Worm (Caenorhabditis elegans) whole organism, L3 larva: Measurements from ENCODE around the gene sel-10.

ENCODE experiments used
- ZK546.5 ChIP-seq: sonication (generic microtip); optimal IDR thresholded peaks from 2 replicates; lab custom pipeline; 2017; ENCODE audit warnings: missing biosample characterization, missing genetic modification characterization
- aly-2 ChIP-seq: fragments of 150-350 bp; optimal IDR thresholded peaks from 2 replicates; lab custom pipeline; 2014; ENCODE audit warnings: missing biosample characterization, missing genetic modification characterization
- ama-1 ChIP-seq: fragments of 150-350 bp; optimal IDR thresholded peaks from 2 replicates; lab custom pipeline; 2018
- ceh-16 ChIP-seq: sonication (generic microtip); optimal IDR thresholded peaks from 2 replicates; lab custom pipeline; 2017; ENCODE audit warnings: missing biosample characterization, missing genetic modification characterization
- ceh-28 ChIP-seq: fragments of 150-350 bp; optimal IDR thresholded peaks from 2 replicates; lab custom pipeline; 2014; ENCODE audit warnings: missing biosample characterization, missing genetic modification reagents, missing genetic modification characterization
- ceh-82 ChIP-seq: fragments of 150-350 bp; optimal IDR thresholded peaks from 2 replicates; lab custom pipeline; 2014; ENCODE audit warnings: missing biosample characterization, missing genetic modification characterization
- egl-27 ChIP-seq: sonication (generic microtip); optimal IDR thresholded peaks from 4 replicates; lab custom pipeline; 2017; ENCODE audit warnings: missing biosample characterization, missing genetic modification reagents, missing genetic modification characterization
- elt-1 ChIP-seq: fragments of 150-350 bp; optimal IDR thresholded peaks from 2 replicates; lab custom pipeline; 2014; ENCODE audit warnings: missing biosample characterization, missing genetic modification characterization
- eor-1 ChIP-seq, 2 experiments: fragments of 150-350 bp; optimal IDR thresholded peaks; 2 replicates each; lab custom pipeline; 2014 to 2018; ENCODE audit warnings: missing biosample characterization in 2 of 2, missing genetic modification characterization in 2 of 2
- fkh-10 ChIP-seq: sonication (generic microtip); optimal IDR thresholded peaks from 2 replicates; lab custom pipeline; 2017; ENCODE audit warnings: missing biosample characterization, missing genetic modification reagents, missing genetic modification characterization
- fos-1 ChIP-seq: fragments of 150-350 bp; optimal IDR thresholded peaks from 2 replicates; lab custom pipeline; 2014; ENCODE audit warnings: missing biosample characterization, missing genetic modification characterization
- hmg-11 ChIP-seq: sonication (generic microtip); optimal IDR thresholded peaks from 2 replicates; lab custom pipeline; 2016; ENCODE audit warnings: missing genetic modification characterization, missing compliant biosample characterization
- lin-15B ChIP-seq: fragments of 150-350 bp; optimal IDR thresholded peaks from 2 replicates; lab custom pipeline; 2014; ENCODE audit warnings: missing biosample characterization, missing genetic modification characterization
- lin-39 ChIP-seq: fragments of 150-350 bp; optimal IDR thresholded peaks from 2 replicates; lab custom pipeline; 2018; ENCODE audit warnings: missing biosample characterization, missing genetic modification reagents, missing genetic modification characterization
- mdl-1 ChIP-seq: fragments of 150-350 bp; optimal IDR thresholded peaks from 2 replicates; lab custom pipeline; 2014; ENCODE audit warnings: missing biosample characterization, missing genetic modification characterization
- mml-1 ChIP-seq: fragments of 150-350 bp; sonication (generic microtip); optimal IDR thresholded peaks from 3 replicates; lab custom pipeline; 2014; ENCODE audit warnings: missing biosample characterization, missing genetic modification characterization
- nhr-12 ChIP-seq: fragments of 150-350 bp; optimal IDR thresholded peaks from 2 replicates; lab custom pipeline; 2014; ENCODE audit warnings: missing biosample characterization, missing genetic modification characterization
- nhr-23 ChIP-seq: fragments of 150-350 bp; optimal IDR thresholded peaks from 2 replicates; lab custom pipeline; 2014; ENCODE audit warnings: missing biosample characterization, missing genetic modification reagents, missing genetic modification characterization
- nhr-237 ChIP-seq: fragments of 150-350 bp; optimal IDR thresholded peaks from 2 replicates; lab custom pipeline; 2014; ENCODE audit warnings: missing biosample characterization, missing genetic modification characterization
- nhr-28 ChIP-seq: fragments of 150-350 bp; optimal IDR thresholded peaks from 2 replicates; lab custom pipeline; 2014; ENCODE audit warnings: missing biosample characterization, missing genetic modification characterization
- nhr-43 ChIP-seq: sonication (generic microtip); optimal IDR thresholded peaks from 2 replicates; lab custom pipeline; 2016; ENCODE audit warnings: mild to moderate bottlenecking, missing genetic modification characterization, missing compliant biosample characterization; ENCODE audit not compliant: poor library complexity, severe bottlenecking
- nhr-67 ChIP-seq: fragments of 150-350 bp; optimal IDR thresholded peaks from 2 replicates; lab custom pipeline; 2014; ENCODE audit warnings: missing biosample characterization, missing genetic modification characterization
- nhr-76 ChIP-seq: fragments of 150-350 bp; sonication (generic microtip); optimal IDR thresholded peaks from 5 replicates; lab custom pipeline; 2014; ENCODE audit warnings: missing biosample characterization, missing genetic modification characterization
- nhr-77 ChIP-seq: fragments of 150-350 bp; optimal IDR thresholded peaks from 2 replicates; lab custom pipeline; 2014; ENCODE audit warnings: missing biosample characterization, missing genetic modification characterization
- pha-4 ChIP-seq: fragments of 150-350 bp; optimal IDR thresholded peaks from 2 replicates; lab custom pipeline; 2014; ENCODE audit warnings: missing biosample characterization, missing genetic modification reagents, missing genetic modification characterization
- pqm-1 ChIP-seq: fragments of 150-350 bp; optimal IDR thresholded peaks from 2 replicates; lab custom pipeline; 2017; ENCODE audit warnings: missing biosample characterization, missing genetic modification characterization, inconsistent platforms
- sea-2 ChIP-seq: fragments of 150-350 bp; sonication (generic microtip); optimal IDR thresholded peaks from 4 replicates; lab custom pipeline; 2014; ENCODE audit warnings: missing biosample characterization, missing genetic modification reagents, missing genetic modification characterization
- skn-1 ChIP-seq: fragments of 150-350 bp; optimal IDR thresholded peaks from 2 replicates; lab custom pipeline; 2014; ENCODE audit warnings: missing biosample characterization, missing genetic modification characterization
- snpc-4 ChIP-seq: fragments of 150-350 bp; optimal IDR thresholded peaks from 2 replicates; lab custom pipeline; 2014; ENCODE audit warnings: missing biosample characterization, missing genetic modification characterization
- tbx-2 ChIP-seq: sonication (generic microtip); optimal IDR thresholded peaks from 2 replicates; lab custom pipeline; 2016; ENCODE audit warnings: mild to moderate bottlenecking, missing genetic modification characterization, missing compliant biosample characterization
- zag-1 ChIP-seq: fragments of 150-350 bp; optimal IDR thresholded peaks from 2 replicates; lab custom pipeline; 2014; ENCODE audit warnings: missing biosample characterization, missing genetic modification characterization
- ztf-11 ChIP-seq: fragments of 150-350 bp; optimal IDR thresholded peaks from 2 replicates; lab custom pipeline; 2014; ENCODE audit warnings: missing biosample characterization, missing genetic modification characterization

The sel-10 gene

ce11 chrV:13850170-13850569 is 31.0 kb downstream of the sel-10 start, which contains the start of gene hpx-2:
TSS of gene hpx-2 (plus strand) at chrV:13850470.
- TF ChIP-seq ceh-16 (no peak), lin-39 (tag; lab: Kevin White, UChicago) (no peak), nhr-43 (tag; lab: Kevin White, UChicago) (no peak), nhr-76 (tag; lab: Kevin White, UChicago) (no peak), snpc-4 (tag; lab: Kevin White, UChicago) (no peak), tbx-2 (tag; lab: Kevin White, UChicago) (no peak), ztf-11 (tag; lab: Kevin White, UChicago) (no peak), nhr-77 (no peak), hmg-11 (tag; lab: Kevin White, UChicago) (no peak), sea-2 (GFP tag; lab: Kevin White, UChicago) (no peak), mdl-1 (no peak), ceh-82 (tag; lab: Kevin White, UChicago) (no peak), ceh-28 (tag; lab: Kevin White, UChicago) (no peak), pha-4 (no peak)
- TF ChIP-seq, all 47 proteins: peak for 0

ce11 chrV:13854306-13854705 is 35.1 kb downstream of the sel-10 start, which contains the start of gene ttr-21:
TSS of gene ttr-21 (minus strand) at chrV:13854405.
- no peak for TF ChIP-seq ama-1 (lab: Kevin White, UChicago)
- peak; percentile 91 for TF ChIP-seq pha-4
- TF ChIP-seq, all 47 proteins: peak for 1

ce11 chrV:13856376-13856775 is 37.2 kb downstream of the sel-10 start, which contains the start of gene srx-134:
TSS of gene srx-134 (minus strand) at chrV:13856476.
- TF ChIP-seq nhr-12 (no peak), mml-1 (no peak), pqm-1 (no peak), sea-2 (GFP tag; lab: Kevin White, UChicago) (no peak), ceh-16 (no peak), fkh-10 (GFP tag; lab: Kevin White, UChicago) (no peak), nhr-43 (tag; lab: Kevin White, UChicago) (no peak), elt-1 (tag; lab: Kevin White, UChicago) (no peak), ceh-82 (tag; lab: Kevin White, UChicago) (no peak), zag-1 (tag; lab: Kevin White, UChicago) (no peak)
- TF ChIP-seq, all 47 proteins: peak for 0

ce11 chrV:13857132-13857531 is 38.0 kb downstream of the sel-10 start, which contains the start of gene srx-136:
TSS of gene srx-136 (plus strand) at chrV:13857432.
- no peak for TF ChIP-seq nhr-237
- no peak for TF ChIP-seq mdl-1
- TF ChIP-seq eor-1 (tag; optimal IDR thresholded peaks at IDR 0.05; lab: Kevin White, UChicago), result no peak
- no peak for TF ChIP-seq ZK546.5 (tag; lab: Kevin White, UChicago)
- no peak for TF ChIP-seq snpc-4 (tag; lab: Kevin White, UChicago)
- TF ChIP-seq aly-2 (tag; lab: Kevin White, UChicago), result no peak

DNA sequence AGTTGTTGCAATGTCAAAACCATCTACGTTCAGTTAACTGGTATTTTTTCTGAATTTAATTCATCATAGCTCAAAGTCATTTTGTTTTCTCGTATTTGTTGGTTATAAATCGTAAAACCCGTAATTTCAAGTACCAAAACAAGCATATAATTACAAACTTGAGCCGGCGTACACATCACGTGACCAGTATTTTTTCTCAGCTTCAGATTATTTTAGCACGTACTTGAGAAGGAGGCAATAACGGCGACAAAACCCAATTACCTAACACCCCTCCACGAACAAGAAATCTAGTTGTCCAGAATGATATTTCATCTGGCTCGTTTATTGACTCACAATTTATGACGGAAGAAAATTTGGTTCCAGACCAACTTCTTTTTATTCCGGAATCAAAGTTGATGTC is 39.7 kb downstream of the sel-10 start, which contains the start of gene srx-135:
TSS of gene srx-135 (plus strand) at position 301 of the 400 bp plus-strand sequence.
- TF ChIP-seq fos-1 (tag; lab: Kevin White, UChicago), result no peak
- TF ChIP-seq lin-15B (tag; lab: Kevin White, UChicago), result no peak
- TF ChIP-seq hmg-11 (tag; lab: Kevin White, UChicago), result no peak
- TF ChIP-seq pha-4, result no peak
- no peak for TF ChIP-seq fkh-10 (GFP tag; lab: Kevin White, UChicago)
- no peak for TF ChIP-seq skn-1 (tag; lab: Kevin White, UChicago)
- TF ChIP-seq nhr-23 (tag; lab: Kevin White, UChicago), result no peak
- no peak for TF ChIP-seq snpc-4 (tag; lab: Kevin White, UChicago)

- TF ChIP-seq mml-1 (no peak), nhr-67 (tag; lab: Kevin White, UChicago) (no peak), egl-27 (tag; lab: Kevin White, UChicago) (no peak), nhr-28 (tag; lab: Kevin White, UChicago) (no peak), elt-1 (tag; lab: Kevin White, UChicago) (no peak)
These were observed 43.3 kb downstream of the sel-10 start, which contains the start of gene srx-137 for ce11 chrV:13862505-13862904. TSS of gene srx-137 (plus strand) at chrV:13862805.
